Fruit fly (Drosophila melanogaster): ENCODE results near the gene CG14839.

- TF ChIP-seq EcR (GFP tag; optimal IDR thresholded peaks at IDR 0.05) (no peak), Pif1A (GFP tag; optimal IDR thresholded peaks at IDR 0.05) (no peak), CG12605 (GFP tag; IDR thresholded peaks at IDR 0.05) (0 out of 2 replicates have a peak, but pooled peaks have one; percentile 19), CG13204 (GFP tag; optimal IDR thresholded peaks at IDR 0.05) (no peak), CG32121 (GFP tag; IDR thresholded peaks at IDR 0.05) (peak; percentile 37; the same call in 1 of the 2 replicates)
Observed at dm6 chr3R:14292307-14292711, 30.1 kb downstream of the CG14839 start.
